Worm (Caenorhabditis elegans) whole organism, late embryonic: ENCODE data around the gene argn-1.
A peak's percentile ranks its signal among the peaks of the same experiment; 100 is the strongest.

ENCODE experiments used
- C08G9.2 ChIP-seq: sonication (generic microtip); optimal IDR thresholded peaks from 2 replicates; lab custom pipeline; 2016; ENCODE audit warnings: mild to moderate bottlenecking, missing genetic modification characterization, moderate library complexity, missing compliant biosample characterization
- C38D4.7 ChIP-seq: fragments of 200-800 bp; sonication (Bioruptor generic); optimal IDR thresholded peaks from 2 replicates; lab custom pipeline; 2018; ENCODE audit warnings: mild to moderate bottlenecking, missing genetic modification characterization, moderate library complexity, missing compliant biosample characterization
- K02D7.2 ChIP-seq: sonication (generic microtip); optimal IDR thresholded peaks from 2 replicates; lab custom pipeline; 2017; ENCODE audit warnings: mild to moderate bottlenecking, missing genetic modification characterization, missing compliant biosample characterization
- ahr-1 ChIP-seq: sonication (generic microtip); optimal IDR thresholded peaks from 2 replicates; lab custom pipeline; 2016; ENCODE audit warnings: missing genetic modification characterization, missing compliant biosample characterization
- ama-1 ChIP-seq: fragments of 150-350 bp; optimal IDR thresholded peaks from 2 replicates; lab custom pipeline; 2014
- ceh-18 ChIP-seq: sonication (generic microtip); optimal IDR thresholded peaks from 2 replicates; lab custom pipeline; 2016; ENCODE audit warnings: missing genetic modification characterization, missing compliant biosample characterization
- ceh-2 ChIP-seq: sonication (generic microtip); optimal IDR thresholded peaks from 2 replicates; lab custom pipeline; 2016; ENCODE audit warnings: missing genotype, missing genetic modification characterization, missing compliant biosample characterization
- ceh-22 ChIP-seq: sonication (generic microtip); optimal IDR thresholded peaks from 2 replicates; lab custom pipeline; 2017; ENCODE audit warnings: missing biosample characterization, missing genetic modification characterization
- ceh-24 ChIP-seq: sonication (generic microtip); optimal IDR thresholded peaks from 2 replicates; lab custom pipeline; 2016; ENCODE audit warnings: mild to moderate bottlenecking, missing genetic modification characterization, missing compliant biosample characterization
- ceh-30 ChIP-seq: fragments of 150-350 bp; optimal IDR thresholded peaks from 2 replicates; lab custom pipeline; 2014; ENCODE audit warnings: missing biosample characterization, missing genetic modification characterization
- ceh-34 ChIP-seq: sonication (generic microtip); optimal IDR thresholded peaks from 2 replicates; lab custom pipeline; 2016; ENCODE audit warnings: mild to moderate bottlenecking, missing genetic modification characterization, missing compliant biosample characterization
- ceh-6 ChIP-seq: fragments of 200-800 bp; sonication (Bioruptor generic); optimal IDR thresholded peaks from 2 replicates; lab custom pipeline; 2018; ENCODE audit warnings: mild to moderate bottlenecking, missing genetic modification characterization, missing compliant biosample characterization
- ceh-9 ChIP-seq: sonication (generic microtip); optimal IDR thresholded peaks from 2 replicates; lab custom pipeline; 2016; ENCODE audit warnings: mild to moderate bottlenecking, missing genetic modification characterization, inconsistent platforms, missing compliant biosample characterization
- che-1 ChIP-seq: sonication (generic microtip); optimal IDR thresholded peaks from 2 replicates; lab custom pipeline; 2016; ENCODE audit warnings: mild to moderate bottlenecking, missing genetic modification characterization, missing compliant biosample characterization
- dmd-4 ChIP-seq: sonication (generic microtip); optimal IDR thresholded peaks from 2 replicates; lab custom pipeline; 2016; ENCODE audit warnings: borderline replicate concordance, missing genetic modification characterization, missing compliant biosample characterization
- dve-1 ChIP-seq: sonication (generic microtip); optimal IDR thresholded peaks from 2 replicates; lab custom pipeline; 2017; ENCODE audit warnings: antibody characterized with exemption, mild to moderate bottlenecking, missing genetic modification characterization, missing compliant biosample characterization
- ets-4 ChIP-seq: sonication (generic microtip); optimal IDR thresholded peaks from 2 replicates; lab custom pipeline; 2016; ENCODE audit warnings: missing genetic modification characterization, missing compliant biosample characterization
- eyg-1 ChIP-seq: sonication (generic microtip); optimal IDR thresholded peaks from 2 replicates; lab custom pipeline; 2016; ENCODE audit warnings: missing genotype, missing genetic modification characterization, missing compliant biosample characterization
- fax-1 ChIP-seq: sonication (generic microtip); optimal IDR thresholded peaks from 2 replicates; lab custom pipeline; 2016; ENCODE audit warnings: missing genotype, missing genetic modification characterization, missing compliant biosample characterization
- fkh-10 ChIP-seq: fragments of 150-350 bp; optimal IDR thresholded peaks from 2 replicates; lab custom pipeline; 2014; ENCODE audit warnings: missing biosample characterization, missing genetic modification reagents, missing genetic modification characterization
- hlh-13 ChIP-seq: fragments of 200-800 bp; sonication (Bioruptor generic); optimal IDR thresholded peaks from 2 replicates; lab custom pipeline; 2018; ENCODE audit warnings: mild to moderate bottlenecking, missing genetic modification characterization, missing compliant biosample characterization
- hlh-15 ChIP-seq: sonication (generic microtip); optimal IDR thresholded peaks from 2 replicates; lab custom pipeline; 2016; ENCODE audit warnings: missing genetic modification characterization, missing compliant biosample characterization
- lim-6 ChIP-seq: sonication (generic microtip); optimal IDR thresholded peaks from 2 replicates; lab custom pipeline; 2016; ENCODE audit warnings: missing genetic modification characterization, missing compliant biosample characterization
- lin-11 ChIP-seq: fragments of 200-800 bp; sonication (Bioruptor generic); optimal IDR thresholded peaks from 2 replicates; lab custom pipeline; 2018; ENCODE audit warnings: mild to moderate bottlenecking, missing genetic modification characterization, missing compliant biosample characterization
- mec-3 ChIP-seq: sonication (generic microtip); optimal IDR thresholded peaks from 2 replicates; lab custom pipeline; 2016; ENCODE audit warnings: borderline replicate concordance, missing genetic modification characterization, missing compliant biosample characterization
- nfya-1 ChIP-seq: sonication (generic microtip); optimal IDR thresholded peaks from 2 replicates; lab custom pipeline; 2017; ENCODE audit warnings: missing genetic modification characterization, mild to moderate bottlenecking, missing compliant biosample characterization, antibody characterized with exemption, moderate library complexity
- pat-9 ChIP-seq: fragments of 200-800 bp; sonication (Bioruptor generic); optimal IDR thresholded peaks from 2 replicates; lab custom pipeline; 2018; ENCODE audit warnings: mild to moderate bottlenecking, missing genetic modification characterization, moderate library complexity, missing compliant biosample characterization
- pha-2 ChIP-seq: sonication (generic microtip); optimal IDR thresholded peaks from 2 replicates; lab custom pipeline; 2017; ENCODE audit warnings: mild to moderate bottlenecking, missing genetic modification characterization, missing compliant biosample characterization
- pros-1 ChIP-seq: fragments of 150-350 bp; optimal IDR thresholded peaks from 2 replicates; lab custom pipeline; 2014; ENCODE audit warnings: missing biosample characterization, missing genetic modification reagents, missing genetic modification characterization
- ref-2 ChIP-seq: sonication (generic microtip); optimal IDR thresholded peaks from 2 replicates; lab custom pipeline; 2016; ENCODE audit warnings: missing genetic modification characterization, missing compliant biosample characterization
- rnt-1 ChIP-seq: sonication (generic microtip); optimal IDR thresholded peaks from 2 replicates; lab custom pipeline; 2016; ENCODE audit warnings: missing genetic modification characterization, missing compliant biosample characterization
- tbx-2 ChIP-seq: sonication (generic microtip); optimal IDR thresholded peaks from 2 replicates; lab custom pipeline; 2016; ENCODE audit warnings: missing genetic modification characterization, missing compliant biosample characterization
- ttx-3 ChIP-seq: sonication (generic microtip); optimal IDR thresholded peaks from 2 replicates; lab custom pipeline; 2016; ENCODE audit warnings: missing genetic modification reagents, missing genetic modification characterization, missing compliant biosample characterization
- unc-3 ChIP-seq, 2 experiments: fragments of 200-800 bp in 1 of 2; sonication (Bioruptor generic) in 1 of 2; sonication (generic microtip) in 1 of 2; conservative IDR thresholded peaks in 1 of 2; optimal IDR thresholded peaks in 1 of 2; 2 replicates each; pipeline versions ENCODE4 v1.3.6 to Lab custom; 2016 to 2022; ENCODE audit warnings: missing compliant biosample characterization in 2 of 2, missing genetic modification characterization in 2 of 2, missing genetic modification reagents in 1 of 2
- unc-42 ChIP-seq: sonication (generic microtip); optimal IDR thresholded peaks from 2 replicates; lab custom pipeline; 2016; ENCODE audit warnings: missing genotype, missing genetic modification characterization, missing compliant biosample characterization
- unc-86 ChIP-seq: sonication (generic microtip); optimal IDR thresholded peaks from 2 replicates; lab custom pipeline; 2016; ENCODE audit warnings: missing genetic modification characterization, missing compliant biosample characterization
- zip-5 ChIP-seq: sonication (generic microtip); optimal IDR thresholded peaks from 2 replicates; lab custom pipeline; 2016; ENCODE audit warnings: missing genetic modification characterization, missing compliant biosample characterization
- ztf-16 ChIP-seq: sonication (generic microtip); optimal IDR thresholded peaks from 2 replicates; lab custom pipeline; 2017; ENCODE audit warnings: missing genetic modification characterization, missing compliant biosample characterization

Gene argn-1

ce11 chrX:5631626-5632025, 1.8 kb downstream of the argn-1 start, which contains the start of gene T22B7.8:
Gene T22B7.8, plus strand, starts transcription at chrX:5631926.
- TF ChIP-seq pros-1 (tag; lab: Kevin White, UChicago) (no peak), C38D4.7 (GFP tag; lab: Kevin White, UChicago) (no peak), ahr-1 (tag; lab: Kevin White, UChicago) (no peak), ceh-24 (tag; lab: Kevin White, UChicago) (no peak), che-1 (tag; lab: Kevin White, UChicago) (no peak), tbx-2 (no peak), fkh-10 (GFP tag; lab: Kevin White, UChicago) (no peak), ceh-9 (no peak), lin-11 (no peak), hlh-15 (tag; lab: Kevin White, UChicago) (no peak), pha-2 (no peak), unc-42 (no peak), ztf-16 (tag; lab: Kevin White, UChicago) (no peak), ceh-2 (tag; lab: Kevin White, UChicago) (no peak), pat-9 (tag; lab: Kevin White, UChicago) (no peak), zip-5 (tag; lab: Kevin White, UChicago) (no peak), hlh-13 (GFP tag; lab: Kevin White, UChicago) (no peak), ceh-18 (tag; lab: Kevin White, UChicago) (no peak)

- no peak for TF ChIP-seq nfya-1 (tag; lab: Kevin White, UChicago)
- no peak for TF ChIP-seq ceh-30 (tag; lab: Kevin White, UChicago)
- no peak for TF ChIP-seq hlh-13 (GFP tag; lab: Kevin White, UChicago)
- TF ChIP-seq C08G9.2 (tag; lab: Kevin White, UChicago) = no peak
- no peak for TF ChIP-seq lim-6 (tag; lab: Kevin White, UChicago)
- TF ChIP-seq ztf-16 (tag; lab: Kevin White, UChicago) = no peak
- TF ChIP-seq unc-3 (GFP tag; conservative IDR thresholded peaks at IDR 0.05; lab: Robert Waterston, UW) = no peak
- no peak for TF ChIP-seq unc-3 (tag; optimal IDR thresholded peaks at IDR 0.05; lab: Kevin White, UChicago)
- TF ChIP-seq ceh-34 (tag; lab: Kevin White, UChicago) = no peak
- TF ChIP-seq ets-4 (tag; lab: Kevin White, UChicago) = no peak
- no peak for TF ChIP-seq unc-86 (tag; lab: Kevin White, UChicago)
Measured at ce11 chrX:5639562-5639961, 9.7 kb downstream of the argn-1 start.

ce11 chrX:5641315-5641714, 11.5 kb downstream of the argn-1 start, which contains the start of gene T22B7.4:
Gene T22B7.4, minus strand, starts transcription at chrX:5641415.
- peak; percentile 11 for TF ChIP-seq dmd-4 (tag; lab: Kevin White, UChicago)
- no peak for TF ChIP-seq fax-1 (tag; lab: Kevin White, UChicago)
- TF ChIP-seq, all 69 proteins: peak for 1

ce11 chrX:5644112-5644511, 14.3 kb downstream of the argn-1 start:
- TF ChIP-seq rnt-1 (no peak), eyg-1 (no peak), K02D7.2 (no peak), ceh-6 (GFP tag; lab: Kevin White, UChicago) (no peak), ceh-9 (no peak), ttx-3 (tag; lab: Kevin White, UChicago) (no peak), mec-3 (tag; lab: Kevin White, UChicago) (no peak), nfya-1 (tag; lab: Kevin White, UChicago) (no peak), ceh-22 (no peak), ref-2 (no peak), zip-5 (tag; lab: Kevin White, UChicago) (no peak), unc-42 (no peak), ama-1 (no peak), dve-1 (tag; lab: Kevin White, UChicago) (no peak), C08G9.2 (tag; lab: Kevin White, UChicago) (no peak), ztf-16 (tag; lab: Kevin White, UChicago) (no peak), tbx-2 (no peak)
